Fruit fly (Drosophila melanogaster) whole organism, prepupa: Measurements from ENCODE around the gene CG31908.

ENCODE experiments used
- CG10669 ChIP-seq: fragments of 200-800 bp; sonication (Bioruptor generic); optimal IDR thresholded peaks from 3 replicates; lab custom pipeline; 2018; ENCODE audit warnings: missing biosample characterization, mild to moderate bottlenecking, missing genetic modification characterization, moderate library complexity
- CG11294 ChIP-seq: fragments of 200-800 bp; sonication (Bioruptor generic); IDR thresholded peaks from 2 replicates; pipeline ENCODE4 v1.3.6; 2022; ENCODE audit warnings: missing biosample characterization, missing genetic modification characterization
- CG11762 ChIP-seq: fragments of 200-800 bp; sonication (Bioruptor generic); optimal IDR thresholded peaks from 3 replicates; lab custom pipeline; 2016; ENCODE audit warnings: missing biosample characterization, missing genetic modification characterization; ENCODE audit not compliant: insufficient read depth
- CG11902 ChIP-seq: fragments of 200-800 bp; sonication (Bioruptor generic); optimal IDR thresholded peaks from 3 replicates; lab custom pipeline; 2016; ENCODE audit warnings: missing biosample characterization, missing genetic modification characterization
- CG1621 ChIP-seq: fragments of 200-800 bp; sonication (Bioruptor generic); optimal IDR thresholded peaks from 3 replicates; lab custom pipeline; 2018; ENCODE audit warnings: missing biosample characterization, mild to moderate bottlenecking, missing genetic modification characterization
- CG16779 ChIP-seq: fragments of 200-800 bp; sonication (Bioruptor generic); optimal IDR thresholded peaks from 3 replicates; lab custom pipeline; 2017; ENCODE audit warnings: missing biosample characterization, mild to moderate bottlenecking, missing genetic modification characterization
- CG3032 ChIP-seq: fragments of 200-800 bp; optimal IDR thresholded peaks from 2 replicates; lab custom pipeline; 2019; ENCODE audit warnings: missing biosample characterization, mild to moderate bottlenecking, missing genetic modification characterization, moderate library complexity
- CG31627 ChIP-seq: fragments of 200-800 bp; sonication (Bioruptor generic); optimal IDR thresholded peaks from 3 replicates; lab custom pipeline; 2016; ENCODE audit warnings: missing biosample characterization, missing genetic modification characterization
- CG32006 ChIP-seq: fragments of 200-800 bp; sonication (Bioruptor generic); optimal IDR thresholded peaks from 3 replicates; lab custom pipeline; 2017; ENCODE audit warnings: missing biosample characterization, mild to moderate bottlenecking, missing genetic modification characterization
- CG34406 ChIP-seq: fragments of 200-800 bp; sonication (Bioruptor generic); optimal IDR thresholded peaks from 3 replicates; lab custom pipeline; 2016; ENCODE audit warnings: missing biosample characterization, missing genetic modification characterization
- CG3919 ChIP-seq: fragments of 200-800 bp; sonication (Bioruptor generic); optimal IDR thresholded peaks from 3 replicates; lab custom pipeline; 2016; ENCODE audit warnings: missing biosample characterization, missing genetic modification characterization
- CG6276 ChIP-seq: fragments of 200-800 bp; sonication (Bioruptor generic); optimal IDR thresholded peaks from 2 replicates; lab custom pipeline; 2017; ENCODE audit warnings: missing biosample characterization, mild to moderate bottlenecking, missing genetic modification characterization
- CG6808 ChIP-seq: fragments of 200-800 bp; sonication (Bioruptor generic); optimal IDR thresholded peaks from 3 replicates; lab custom pipeline; 2017; ENCODE audit warnings: missing biosample characterization, missing genetic modification characterization, mild to moderate bottlenecking, moderate library complexity, missing genetic modification reagents
- CG6854 ChIP-seq: fragments of 200-800 bp; sonication (Bioruptor generic); optimal IDR thresholded peaks from 2 replicates; lab custom pipeline; 2017; ENCODE audit warnings: missing biosample characterization, mild to moderate bottlenecking, missing genetic modification characterization
- CG8119 ChIP-seq: fragments of 200-800 bp; sonication (Bioruptor generic); IDR thresholded peaks from 3 replicates; pipeline ENCODE4 v1.3.6; 2022; ENCODE audit warnings: missing biosample characterization, missing genetic modification characterization
- CG8319 ChIP-seq: fragments of 200-800 bp; sonication (Bioruptor generic); optimal IDR thresholded peaks from 3 replicates; lab custom pipeline; 2016; ENCODE audit warnings: missing biosample characterization, missing genetic modification characterization
- CG8632 ChIP-seq: fragments of 200-800 bp; sonication (Bioruptor generic); optimal IDR thresholded peaks from 3 replicates; lab custom pipeline; 2016; ENCODE audit warnings: missing biosample characterization, missing genetic modification characterization
- Eip75B ChIP-seq: fragments of 200-800 bp; sonication (Bioruptor generic); optimal IDR thresholded peaks from 3 replicates; lab custom pipeline; 2016; ENCODE audit warnings: missing biosample characterization, missing genetic modification characterization
- Eip78C ChIP-seq: fragments of 200-800 bp; sonication (Bioruptor generic); peaks from one replicate; lab custom pipeline; 2016; ENCODE audit warnings: missing biosample characterization, missing genetic modification characterization
- Eip93F ChIP-seq: fragments of 200-800 bp; sonication (Bioruptor generic); optimal IDR thresholded peaks from 2 replicates; lab custom pipeline; 2016; ENCODE audit warnings: missing biosample characterization, mild to moderate bottlenecking, missing genetic modification characterization
- Ets21C ChIP-seq: fragments of 200-800 bp; sonication (Bioruptor generic); optimal IDR thresholded peaks from 3 replicates; lab custom pipeline; 2016; ENCODE audit warnings: missing biosample characterization, missing genetic modification characterization
- Ets96B ChIP-seq: fragments of 200-800 bp; optimal IDR thresholded peaks from 2 replicates; lab custom pipeline; 2019; ENCODE audit warnings: missing biosample characterization, mild to moderate bottlenecking, missing genetic modification characterization, moderate library complexity
- Hr38 ChIP-seq: sonication (Bioruptor generic); optimal IDR thresholded peaks from 2 replicates; lab custom pipeline; 2016; ENCODE audit warnings: missing biosample characterization, missing genetic modification characterization
- Hr39 ChIP-seq: fragments of 200-800 bp; sonication (Bioruptor generic); optimal IDR thresholded peaks from 2 replicates; lab custom pipeline; 2016; ENCODE audit warnings: missing biosample characterization, missing genetic modification characterization
- Met ChIP-seq: fragments of 200-800 bp; sonication (Bioruptor generic); optimal IDR thresholded peaks from 3 replicates; lab custom pipeline; 2016; ENCODE audit warnings: missing biosample characterization, missing genetic modification characterization
- Smox ChIP-seq: fragments of 200-800 bp; sonication (Bioruptor generic); optimal IDR thresholded peaks from 3 replicates; lab custom pipeline; 2016; ENCODE audit warnings: missing biosample characterization, missing genetic modification characterization
- Sox102F ChIP-seq: fragments of 200-800 bp; sonication (Bioruptor generic); optimal IDR thresholded peaks from 2 replicates; lab custom pipeline; 2016; ENCODE audit warnings: missing biosample characterization, mild to moderate bottlenecking, missing genetic modification characterization
- Sox14 ChIP-seq: fragments of 200-800 bp; sonication (Bioruptor generic); optimal IDR thresholded peaks from 3 replicates; lab custom pipeline; 2016; ENCODE audit warnings: missing biosample characterization, missing genetic modification characterization
- Sox15 ChIP-seq: fragments of 200-800 bp; sonication (Bioruptor generic); optimal IDR thresholded peaks from 3 replicates; lab custom pipeline; 2016; ENCODE audit warnings: missing biosample characterization, missing genetic modification characterization
- achi ChIP-seq: fragments of 200-800 bp; sonication (Bioruptor generic); optimal IDR thresholded peaks from 3 replicates; lab custom pipeline; 2016; ENCODE audit warnings: missing biosample characterization, missing genetic modification characterization
- acj6 ChIP-seq: fragments of 200-800 bp; sonication (Bioruptor generic); optimal IDR thresholded peaks from 3 replicates; lab custom pipeline; 2016; ENCODE audit warnings: missing biosample characterization, missing genetic modification characterization
- cyc ChIP-seq: fragments of 200-800 bp; sonication (Bioruptor generic); optimal IDR thresholded peaks from 3 replicates; lab custom pipeline; 2016; ENCODE audit warnings: missing biosample characterization, missing genetic modification characterization
- dac ChIP-seq: fragments of 200-800 bp; sonication (Bioruptor generic); optimal IDR thresholded peaks from 2 replicates; lab custom pipeline; 2017; ENCODE audit warnings: missing biosample characterization, mild to moderate bottlenecking, missing genetic modification characterization
- eg ChIP-seq: fragments of 200-800 bp; sonication (Bioruptor generic); IDR thresholded peaks from 3 replicates; pipeline ENCODE4 v1.3.6; 2022; ENCODE audit warnings: missing biosample characterization, missing genetic modification characterization
- esn ChIP-seq: fragments of 200-800 bp; sonication (Bioruptor generic); optimal IDR thresholded peaks from 2 replicates; lab custom pipeline; 2016; ENCODE audit warnings: missing biosample characterization, mild to moderate bottlenecking, missing genetic modification characterization, moderate library complexity
- fd59A ChIP-seq: fragments of 200-800 bp; sonication (Bioruptor generic); optimal IDR thresholded peaks from 2 replicates; lab custom pipeline; 2017; ENCODE audit warnings: missing biosample characterization, mild to moderate bottlenecking, missing genetic modification characterization, missing genetic modification reagents
- fd85E ChIP-seq: fragments of 200-800 bp; sonication (Bioruptor generic); optimal IDR thresholded peaks from 3 replicates; lab custom pipeline; 2016; ENCODE audit warnings: missing biosample characterization, missing genetic modification characterization
- fkh ChIP-seq: fragments of 200-800 bp; sonication (Bioruptor generic); optimal IDR thresholded peaks from 3 replicates; lab custom pipeline; 2017; ENCODE audit warnings: missing biosample characterization, mild to moderate bottlenecking, missing genetic modification characterization, moderate library complexity
- net ChIP-seq: fragments of 200-800 bp; sonication (Bioruptor generic); optimal IDR thresholded peaks from 3 replicates; lab custom pipeline; 2016; ENCODE audit warnings: missing biosample characterization, missing genetic modification characterization
- pdm3 ChIP-seq: fragments of 200-800 bp; sonication (Bioruptor generic); optimal IDR thresholded peaks from 3 replicates; lab custom pipeline; 2016; ENCODE audit warnings: missing biosample characterization, missing genetic modification characterization
- salr ChIP-seq, 2 experiments: fragments of 200-800 bp; sonication (Bioruptor generic); optimal IDR thresholded peaks; 3 replicates each; lab custom pipeline; 2016 to 2018; ENCODE audit warnings: missing biosample characterization in 2 of 2, missing genetic modification characterization in 2 of 2, mild to moderate bottlenecking in 1 of 2
- spab ChIP-seq: fragments of 200-800 bp; sonication (Bioruptor generic); optimal IDR thresholded peaks from 2 replicates; lab custom pipeline; 2017; ENCODE audit warnings: missing biosample characterization, mild to moderate bottlenecking, missing genetic modification characterization, missing genetic modification reagents
- ss ChIP-seq, 2 experiments: fragments of 200-800 bp; sonication (Bioruptor generic); optimal IDR thresholded peaks; 2 replicates in 1 of 2; 3 replicates in 1 of 2; lab custom pipeline; 2017 to 2018; ENCODE audit warnings: mild to moderate bottlenecking in 2 of 2, missing biosample characterization in 2 of 2, missing genetic modification characterization in 2 of 2, moderate library complexity in 1 of 2
- svp ChIP-seq: fragments of 200-800 bp; sonication (Bioruptor generic); peaks from one replicate; lab custom pipeline; 2016; ENCODE audit warnings: missing biosample characterization, missing genetic modification characterization
- topi ChIP-seq: fragments of 200-800 bp; sonication (Bioruptor generic); optimal IDR thresholded peaks from 3 replicates; lab custom pipeline; 2016; ENCODE audit warnings: missing biosample characterization, missing genetic modification characterization

Gene CG31908

DNA sequence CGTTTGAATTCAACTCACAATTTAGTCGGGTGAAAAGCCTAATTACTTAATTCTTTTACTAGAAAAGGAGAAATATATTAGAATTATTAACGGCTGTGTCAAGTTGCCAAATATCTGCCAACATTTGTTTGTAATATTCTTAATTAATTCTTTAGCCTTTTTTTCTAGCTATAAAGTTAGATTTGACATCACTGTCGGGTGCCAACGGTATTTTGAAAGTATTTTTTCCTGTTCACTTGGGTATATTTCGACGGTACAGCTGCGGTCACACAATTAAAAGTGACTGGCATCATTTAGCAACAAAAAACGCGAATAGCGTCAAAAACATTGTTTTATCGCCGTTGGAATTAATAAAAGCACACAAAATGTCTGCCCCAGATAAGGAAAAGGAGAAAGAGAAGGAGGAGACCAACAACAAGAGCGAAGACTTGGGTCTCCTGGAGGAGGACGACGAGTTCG is 36.6 kb upstream of the CG31908 start, which contains the start of gene Sem1:
Sem1 (plus strand) TSS at position 266 of the 459 bp plus-strand sequence.
- TF ChIP-seq CG10669 (GFP tag; lab: Kevin White, UChicago) (no peak), ss (GFP tag; optimal IDR thresholded peaks at IDR 0.05; lab: Kevin White, UChicago) (no peak), CG16779 (no peak), svp (no peak), Ets21C (GFP tag; lab: Kevin White, UChicago) (no peak), fkh (no peak), salr (GFP tag; optimal IDR thresholded peaks at IDR 0.05; lab: Kevin White, UChicago) (no peak), Sox14 (GFP tag; lab: Kevin White, UChicago) (no peak), net (GFP tag; lab: Kevin White, UChicago) (no peak), topi (peak; percentile 24), CG31627 (GFP tag; lab: Kevin White, UChicago) (no peak), eg (GFP tag; lab: Robert Waterston, UW) (no peak), Eip93F (GFP tag; lab: Kevin White, UChicago) (no peak), CG6808 (GFP tag; lab: Kevin White, UChicago) (peak; percentile 85), esn (GFP tag; lab: Kevin White, UChicago) (peak; percentile 12), Met (GFP tag; lab: Kevin White, UChicago) (no peak)

DNA sequence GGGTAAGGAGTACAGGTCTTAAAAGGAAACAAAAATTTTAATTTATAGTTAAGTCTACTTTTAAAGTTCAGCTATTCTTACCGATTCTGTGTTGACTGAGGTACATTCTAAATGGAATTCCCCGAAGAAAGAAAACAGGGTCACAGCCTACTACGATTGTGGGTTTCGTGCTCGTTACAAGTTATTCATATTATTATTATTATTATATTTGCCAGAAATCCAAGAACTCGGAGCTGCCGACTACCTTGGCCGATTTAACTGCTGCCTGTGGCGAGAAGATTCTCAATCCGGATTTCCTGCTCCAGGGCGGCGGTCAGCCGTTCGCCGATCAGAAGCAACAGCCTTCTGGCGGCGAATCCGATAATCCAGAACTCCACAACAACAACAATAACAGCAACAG is 33.6 kb upstream of the CG31908 start, which contains the start of gene Mst27D:
Mst27D (minus strand) TSS at position 101 of the 400 bp plus-strand sequence.
- TF ChIP-seq CG31627 (GFP tag; lab: Kevin White, UChicago) (no peak), CG1621 (no peak), cyc (GFP tag; lab: Kevin White, UChicago) (no peak), topi (no peak), Eip78C (no peak), fd59A (GFP tag; lab: Kevin White, UChicago) (no peak), CG8632 (GFP tag; lab: Kevin White, UChicago) (no peak), net (GFP tag; lab: Kevin White, UChicago) (no peak), CG32006 (GFP tag; lab: Kevin White, UChicago) (no peak), CG6808 (GFP tag; lab: Kevin White, UChicago) (no peak), esn (GFP tag; lab: Kevin White, UChicago) (no peak), Smox (no peak)

DNA sequence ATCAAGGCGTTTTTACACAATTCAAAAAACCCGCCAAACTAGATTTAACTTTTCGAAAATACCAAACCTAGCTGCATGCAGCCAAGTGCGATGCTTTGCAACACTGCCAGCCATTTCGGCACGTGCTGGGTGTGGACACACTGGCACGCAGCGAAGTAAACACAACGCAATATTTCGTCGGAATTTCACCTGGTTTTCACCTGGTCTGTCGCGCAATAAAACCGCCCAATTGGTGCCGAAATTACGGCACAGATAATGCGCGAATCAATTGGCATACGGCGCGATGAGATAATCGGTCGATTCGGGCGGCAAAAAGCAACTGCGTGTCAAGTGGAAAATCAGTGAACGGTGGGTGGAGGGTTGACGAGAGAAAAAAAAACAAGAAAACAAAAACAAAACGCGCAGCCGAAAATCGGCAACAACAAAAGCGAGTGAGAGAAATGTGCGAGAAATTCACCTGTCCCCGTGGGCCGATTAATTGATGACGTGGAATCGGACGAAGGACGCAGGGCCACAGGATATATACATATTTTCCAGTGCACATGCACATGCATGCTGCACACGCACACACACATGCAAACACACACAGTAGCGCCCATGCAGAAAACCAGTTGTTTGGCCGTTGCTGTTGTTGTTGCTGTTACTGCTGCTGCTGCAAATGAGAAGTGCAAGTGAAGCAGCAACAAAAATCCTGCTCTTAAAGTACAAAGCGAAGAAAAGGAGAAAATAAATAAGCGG is 29.2 kb upstream of the CG31908 start, which contains the start of gene Mnn1:
Mnn1 (plus strand) TSS at position 113 of the 738 bp plus-strand sequence.
- TF ChIP-seq CG1621 (no peak), Hr38 (GFP tag; lab: Kevin White, UChicago) (no peak), Smox (no peak), Sox15 (GFP tag; lab: Kevin White, UChicago) (no peak), spab (no peak), salr (GFP tag; optimal IDR thresholded peaks at IDR 0.05; lab: Kevin White, UChicago) (no peak), Ets96B (tag; lab: Kevin White, UChicago) (no peak), CG34406 (GFP tag; lab: Kevin White, UChicago) (no peak), acj6 (no peak), Sox14 (GFP tag; lab: Kevin White, UChicago) (peak; percentile 46), achi (no peak), CG6276 (GFP tag; lab: Kevin White, UChicago) (no peak), ss (GFP tag; optimal IDR thresholded peaks at IDR 0.05; lab: Kevin White, UChicago) (no peak), CG11902 (no peak), pdm3 (no peak), CG11294 (GFP tag; lab: Robert Waterston, UW) (no peak), CG16779 (no peak), cyc (GFP tag; lab: Kevin White, UChicago) (peak; percentile 23), Hr39 (GFP tag; lab: Kevin White, UChicago) (no peak), fkh (no peak), CG3032 (tag; lab: Kevin White, UChicago) (peak; percentile 30), Sox102F (GFP tag; lab: Kevin White, UChicago) (no peak), CG8119 (GFP tag; lab: Robert Waterston, UW) (peak; percentile 63; the same call in 2 of the 3 replicates), CG10669 (GFP tag; lab: Kevin White, UChicago) (no peak), CG6854 (no peak), Eip75B (peak; percentile 24), fd85E (GFP tag; lab: Kevin White, UChicago) (no peak), Eip78C (peak; percentile 76), net (GFP tag; lab: Kevin White, UChicago) (no peak), CG11762 (GFP tag; lab: Kevin White, UChicago) (no peak), dac (GFP tag; lab: Kevin White, UChicago) (no peak), CG8319 (no peak), CG3919 (no peak)
